Fruit fly (Drosophila melanogaster) whole organism, wandering third instar larva: ENCODE measurements around the gene CG13126.
A peak's percentile ranks its signal among the peaks of the same experiment; 100 is the strongest.

Experiments
- Abd-B ChIP-seq: fragments of >200 bp; optimal IDR thresholded peaks from 2 replicates; lab custom pipeline; 2017; ENCODE audit warnings: missing biosample characterization, missing genetic modification characterization
- CG32264 ChIP-seq: fragments of 200-800 bp; sonication (Bioruptor generic); optimal IDR thresholded peaks from 2 replicates; lab custom pipeline; 2016; ENCODE audit warnings: missing biosample characterization, missing genetic modification characterization
- CG9705 ChIP-seq: fragments of 200-800 bp; sonication (Bioruptor generic); optimal IDR thresholded peaks from 2 replicates; lab custom pipeline; 2018; ENCODE audit warnings: missing biosample characterization, mild to moderate bottlenecking, missing genetic modification characterization
- CrebA ChIP-seq: fragments of 200-800 bp; sonication (Bioruptor generic); optimal IDR thresholded peaks from 2 replicates; lab custom pipeline; 2016; ENCODE audit warnings: missing biosample characterization, mild to moderate bottlenecking, missing genetic modification characterization, borderline replicate concordance
- Dfd ChIP-seq: fragments of >200 bp; optimal IDR thresholded peaks from 2 replicates; lab custom pipeline; 2017; ENCODE audit warnings: missing biosample characterization, missing genetic modification characterization
- Dif ChIP-seq: fragments of 200-275, 200-300 bp; sonication (Bioruptor generic); optimal IDR thresholded peaks from 2 replicates; lab custom pipeline; 2018; ENCODE audit warnings: missing biosample characterization, missing genetic modification characterization; ENCODE audit not compliant: partially characterized antibody
- GATAd ChIP-seq: sonication (Bioruptor generic); optimal IDR thresholded peaks from 2 replicates; lab custom pipeline; 2016; ENCODE audit warnings: missing biosample characterization, missing genetic modification characterization
- HLH106 ChIP-seq: fragments of 200-800 bp; optimal IDR thresholded peaks from 3 replicates; lab custom pipeline; 2019; ENCODE audit warnings: missing biosample characterization, mild to moderate bottlenecking, missing genetic modification characterization, moderate library complexity
- Hnf4 ChIP-seq: fragments of 200-800 bp; sonication (Bioruptor generic); optimal IDR thresholded peaks from 2 replicates; lab custom pipeline; 2016; ENCODE audit warnings: missing biosample characterization, mild to moderate bottlenecking, missing genetic modification characterization
- Hr78 ChIP-seq: fragments of >200 bp; optimal IDR thresholded peaks from 2 replicates; lab custom pipeline; 2017; ENCODE audit warnings: missing biosample characterization, missing genetic modification characterization
- Hr83 ChIP-seq: fragments of 200-300 bp; sonication (Bioruptor generic); optimal IDR thresholded peaks from 2 replicates; lab custom pipeline; 2016; ENCODE audit warnings: missing biosample characterization, mild to moderate bottlenecking, missing genetic modification characterization, moderate library complexity; ENCODE audit not compliant: poor library complexity, severe bottlenecking
- Jra ChIP-seq: sonication (Bioruptor generic); optimal IDR thresholded peaks from 2 replicates; lab custom pipeline; 2016; ENCODE audit warnings: missing biosample characterization, missing genetic modification characterization
- Mio ChIP-seq: sonication (Bioruptor generic); optimal IDR thresholded peaks from 2 replicates; lab custom pipeline; 2016; ENCODE audit warnings: missing biosample characterization, missing genetic modification characterization
- Myc ChIP-seq: fragments of >200 bp; optimal IDR thresholded peaks from 2 replicates; lab custom pipeline; 2017
- N ChIP-seq: fragments of >200 bp; optimal IDR thresholded peaks from 2 replicates; lab custom pipeline; 2018; ENCODE audit warnings: missing biosample characterization, missing external identifiers, missing genetic modification characterization
- OdsH ChIP-seq: fragments of 200-800 bp; sonication (Bioruptor generic); optimal IDR thresholded peaks from 2 replicates; lab custom pipeline; 2016; ENCODE audit warnings: missing biosample characterization, mild to moderate bottlenecking, missing genetic modification characterization
- Rel ChIP-seq, 2 experiments: fragments of 200-800 bp; sonication (Bioruptor generic) in 1 of 2; optimal IDR thresholded peaks; 2 replicates in 1 of 2; 3 replicates in 1 of 2; lab custom pipeline; 2016 to 2019; ENCODE audit warnings: mild to moderate bottlenecking in 2 of 2, missing biosample characterization in 2 of 2, missing genetic modification characterization in 2 of 2, moderate library complexity in 1 of 2
- Sp1 ChIP-seq: fragments of 200-800 bp; sonication (Bioruptor generic); optimal IDR thresholded peaks from 3 replicates; lab custom pipeline; 2019; ENCODE audit warnings: missing biosample characterization, mild to moderate bottlenecking, missing genetic modification characterization, moderate library complexity
- Vsx2 ChIP-seq: fragments of 200-300, 225-300 bp; sonication (Bioruptor generic); optimal IDR thresholded peaks from 2 replicates; lab custom pipeline; 2018; ENCODE audit warnings: missing biosample characterization, missing genetic modification characterization; ENCODE audit not compliant: partially characterized antibody
- br ChIP-seq: fragments of 200-800 bp; sonication (Bioruptor generic); optimal IDR thresholded peaks from 2 replicates; lab custom pipeline; 2016; ENCODE audit warnings: missing biosample characterization, missing genetic modification characterization
- brk ChIP-seq: fragments of 200-800 bp; sonication (Bioruptor generic); optimal IDR thresholded peaks from 2 replicates; lab custom pipeline; 2016; ENCODE audit warnings: missing biosample characterization, mild to moderate bottlenecking, missing genetic modification characterization
- dl ChIP-seq, 2 experiments: fragments of 175-275, 200-275 bp in 1 of 2; fragments of 200-275 bp in 1 of 2; sonication (Bioruptor generic); optimal IDR thresholded peaks; lab custom pipeline; 2018; ENCODE audit warnings: mild to moderate bottlenecking in 2 of 2, missing biosample characterization in 2 of 2, missing genetic modification characterization in 2 of 2, moderate library complexity in 2 of 2; ENCODE audit not compliant: partially characterized antibody in 2 of 2, insufficient read depth in 1 of 2
- dmrt93B ChIP-seq: fragments of 200-800 bp; sonication (Bioruptor generic); optimal IDR thresholded peaks from 2 replicates; lab custom pipeline; 2018; ENCODE audit warnings: missing biosample characterization, mild to moderate bottlenecking, missing genetic modification characterization
- dsf ChIP-seq: sonication (Bioruptor generic); optimal IDR thresholded peaks from 2 replicates; lab custom pipeline; 2016; ENCODE audit warnings: missing biosample characterization, missing genetic modification characterization, borderline replicate concordance
- ey ChIP-seq: fragments of 200-800 bp; sonication (Bioruptor generic); optimal IDR thresholded peaks from 2 replicates; lab custom pipeline; 2016; ENCODE audit warnings: missing biosample characterization, missing genetic modification characterization
- foxo ChIP-seq, 2 experiments: fragments of 200-800 bp; sonication (Bioruptor generic); optimal IDR thresholded peaks; 2 replicates in 1 of 2; 3 replicates in 1 of 2; lab custom pipeline; 2016 to 2017; ENCODE audit warnings: missing biosample characterization in 2 of 2, missing genetic modification characterization in 2 of 2
- fru ChIP-seq: fragments of 200-800 bp; sonication (Bioruptor generic); optimal IDR thresholded peaks from 3 replicates; lab custom pipeline; 2016; ENCODE audit warnings: missing biosample characterization, mild to moderate bottlenecking, missing genetic modification characterization
- h ChIP-seq: fragments of 200-800 bp; sonication (Bioruptor generic); optimal IDR thresholded peaks from 3 replicates; lab custom pipeline; 2016; ENCODE audit warnings: missing biosample characterization, mild to moderate bottlenecking, missing genetic modification characterization
- jim ChIP-seq: fragments of 175-275, 200-325 bp; sonication (Bioruptor generic); optimal IDR thresholded peaks from 2 replicates; lab custom pipeline; 2016; ENCODE audit warnings: missing biosample characterization, mild to moderate bottlenecking, missing genetic modification characterization
- lola ChIP-seq: fragments of >200 bp; optimal IDR thresholded peaks from 2 replicates; lab custom pipeline; 2017; ENCODE audit warnings: missing biosample characterization, missing genetic modification characterization
- pan ChIP-seq: fragments of >200 bp; optimal IDR thresholded peaks from 2 replicates; lab custom pipeline; 2017
- psq ChIP-seq: fragments of 200-800 bp; sonication (Bioruptor generic); optimal IDR thresholded peaks from 3 replicates; lab custom pipeline; 2017; ENCODE audit warnings: missing biosample characterization, mild to moderate bottlenecking, missing genetic modification characterization, moderate library complexity
- rgr ChIP-seq: fragments of 200-800 bp; sonication (Bioruptor generic); optimal IDR thresholded peaks from 3 replicates; lab custom pipeline; 2016; ENCODE audit warnings: missing biosample characterization, mild to moderate bottlenecking, missing genetic modification characterization
- sage ChIP-seq: fragments of 200-800 bp; sonication (Bioruptor generic); optimal IDR thresholded peaks from 2 replicates; lab custom pipeline; 2016; ENCODE audit warnings: missing biosample characterization, mild to moderate bottlenecking, missing genetic modification characterization
- sv ChIP-seq: fragments of 200-800 bp; sonication (Bioruptor generic); optimal IDR thresholded peaks from 3 replicates; lab custom pipeline; 2016; ENCODE audit warnings: missing biosample characterization, missing genetic modification characterization
- tai ChIP-seq: sonication (Bioruptor generic); optimal IDR thresholded peaks from 2 replicates; lab custom pipeline; 2016; ENCODE audit warnings: missing biosample characterization, missing genetic modification characterization
- usp ChIP-seq: fragments of >200 bp; optimal IDR thresholded peaks from 2 replicates; lab custom pipeline; 2017; ENCODE audit warnings: missing biosample characterization, missing genetic modification characterization
- woc ChIP-seq: sonication (Bioruptor generic); optimal IDR thresholded peaks from 2 replicates; lab custom pipeline; 2016; ENCODE audit warnings: missing biosample characterization, mild to moderate bottlenecking, missing genetic modification characterization

The CG13126 gene

DNA sequence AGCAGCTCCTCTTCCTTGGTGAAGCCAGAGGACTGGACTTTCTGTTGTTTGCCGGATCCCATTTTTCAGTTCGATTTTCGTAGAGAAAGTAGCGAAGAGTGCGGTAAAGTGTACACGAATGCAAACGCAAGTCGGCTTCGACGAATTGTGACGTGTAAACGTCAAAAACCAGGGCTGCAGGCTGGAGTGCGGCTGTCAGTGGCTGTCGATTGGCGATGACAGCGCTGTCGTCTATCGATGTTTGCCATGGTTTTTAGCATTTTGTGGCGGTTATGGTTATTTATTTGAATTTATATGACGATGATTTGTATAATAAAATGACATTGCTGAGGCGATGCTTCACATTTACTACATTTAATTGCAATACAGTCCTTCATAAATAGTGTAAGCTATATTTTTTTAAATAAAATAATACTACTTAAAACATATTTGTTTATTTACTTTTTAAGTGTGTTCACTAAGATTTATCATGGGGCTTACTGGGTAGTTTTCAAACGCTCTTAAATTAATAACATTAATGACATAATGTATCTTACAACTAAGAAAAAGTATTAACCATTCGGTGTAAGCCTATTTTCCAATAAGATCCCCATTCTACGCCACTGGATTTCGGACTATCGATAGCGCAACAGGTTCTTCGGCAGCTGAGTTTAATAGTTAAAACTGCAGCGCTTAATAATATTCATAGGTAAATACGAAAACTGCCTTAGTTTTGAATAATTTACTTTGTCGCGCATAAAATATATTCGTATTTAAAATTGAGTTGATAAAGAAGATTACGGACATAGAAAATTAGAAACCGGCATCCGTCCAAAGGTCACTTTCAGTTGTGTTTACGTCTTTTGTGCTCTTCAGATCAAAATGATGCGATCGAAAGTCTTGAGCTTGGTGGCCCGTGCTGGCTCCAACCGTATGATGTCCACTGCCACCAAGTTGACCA, 35.7 kb downstream of the CG13126 start, which contains the start of the genes CG5885 and CG4598 (continued):
- peak; percentile 70 for TF ChIP-seq Jra (GFP tag; lab: Kevin White, UChicago)
- peak; percentile 70 for TF ChIP-seq h
- TF ChIP-seq pan (lab: Kevin White, UChicago) = no peak
- TF ChIP-seq Abd-B (GFP tag; lab: Kevin White, UChicago) = no peak

DNA sequence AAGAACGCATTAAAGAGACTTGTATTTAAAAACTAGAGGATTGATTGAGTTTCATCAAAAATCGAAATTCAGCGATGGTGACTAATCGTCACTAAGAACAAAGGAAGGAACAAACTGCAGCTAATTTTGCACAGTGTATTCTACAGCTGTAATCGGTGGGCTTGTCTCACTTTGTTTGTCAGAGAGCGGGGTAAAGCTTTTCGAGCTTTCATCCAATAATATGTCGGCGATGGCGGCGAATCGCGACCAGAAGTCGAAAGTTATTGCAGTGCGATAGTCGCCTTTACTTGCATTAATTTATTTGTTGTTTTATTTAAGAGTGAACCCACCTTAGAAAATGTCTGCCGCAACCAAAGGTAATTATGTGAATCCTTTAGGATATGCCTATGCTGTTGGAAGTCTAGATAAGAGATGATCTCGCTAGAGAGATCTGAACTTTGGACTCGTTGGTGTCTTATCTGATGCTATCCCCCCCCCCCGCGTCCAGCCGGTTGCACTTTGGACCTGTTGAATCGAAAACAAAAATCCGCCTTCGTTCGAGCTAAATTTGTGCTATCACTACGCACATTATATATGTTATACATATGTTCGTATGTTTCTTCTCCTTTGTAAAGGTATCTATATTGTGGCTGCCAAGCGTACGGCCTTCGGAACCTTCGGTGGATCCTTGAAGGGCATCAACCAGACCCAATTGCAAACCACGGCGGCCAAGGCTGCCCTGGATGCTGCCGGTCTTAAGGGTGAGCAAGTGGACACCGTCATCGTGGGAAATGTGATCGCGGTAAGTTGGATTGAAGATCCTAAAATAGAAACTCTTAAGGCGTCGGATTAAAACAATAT, 38.8 kb downstream of the CG13126 start, which contains the start of gene yip2:
yip2 (plus strand) TSS at position 243 of the 840 bp plus-strand sequence.
- no peak for TF ChIP-seq Dif
- TF ChIP-seq N = no peak
- TF ChIP-seq br (GFP tag; lab: Kevin White, UChicago) = peak; percentile 65
- TF ChIP-seq Hnf4 = peak; percentile 100
- peak; percentile 22 for TF ChIP-seq Hr83
- TF ChIP-seq OdsH (GFP tag; lab: Kevin White, UChicago) = peak; percentile 35
- TF ChIP-seq Dfd = no peak
- no peak for TF ChIP-seq brk
- TF ChIP-seq jim (GFP tag; lab: Kevin White, UChicago) = no peak
- TF ChIP-seq Vsx2 (GFP tag; lab: Kevin White, UChicago) = no peak
- no peak for TF ChIP-seq dmrt93B (GFP tag; lab: Kevin White, UChicago)
- no peak for TF ChIP-seq tai
- no peak for TF ChIP-seq Abd-B (GFP tag; lab: Kevin White, UChicago)
- peak; percentile 61 for TF ChIP-seq woc
- peak; percentile 85 for TF ChIP-seq Jra (GFP tag; lab: Kevin White, UChicago)
- TF ChIP-seq GATAd (GFP tag; lab: Kevin White, UChicago) = no peak
- peak; percentile 26 for TF ChIP-seq sv (GFP tag; lab: Kevin White, UChicago)
- TF ChIP-seq CrebA (GFP tag; lab: Kevin White, UChicago) = no peak
- TF ChIP-seq ey (GFP tag; lab: Kevin White, UChicago) = peak; percentile 42
- TF ChIP-seq h = peak; percentile 61
- TF ChIP-seq lola (GFP tag; lab: Kevin White, UChicago) = no peak
- TF ChIP-seq HLH106 = peak; percentile 35
- peak; percentile 43 for TF ChIP-seq psq (GFP tag; lab: Kevin White, UChicago)
- peak; percentile 86 for TF ChIP-seq Rel (GFP tag; optimal IDR thresholded peaks at IDR 0.05; lab: Kevin White, UChicago)
- peak; percentile 71 for TF ChIP-seq Rel (tag; optimal IDR thresholded peaks at IDR 0.05; lab: Kevin White, UChicago)
- TF ChIP-seq sage (GFP tag; lab: Kevin White, UChicago) = peak; percentile 58
- no peak for TF ChIP-seq Mio (GFP tag; lab: Kevin White, UChicago)
- peak; percentile 17 to 59 for TF ChIP-seq foxo (GFP tag; optimal IDR thresholded peaks at IDR 0.05; lab: Kevin White, UChicago)
- TF ChIP-seq CG32264 (GFP tag; lab: Kevin White, UChicago) = no peak
- TF ChIP-seq dsf (GFP tag; lab: Kevin White, UChicago) = peak; percentile 19
- peak; percentile 61 for TF ChIP-seq rgr (GFP tag; lab: Kevin White, UChicago)
- no peak for TF ChIP-seq usp (GFP tag; lab: Kevin White, UChicago)
- no peak for TF ChIP-seq Hr78 (GFP tag; lab: Kevin White, UChicago)
- no peak for TF ChIP-seq Myc (lab: Kevin White, UChicago)
- TF ChIP-seq pan (lab: Kevin White, UChicago) = no peak
- TF ChIP-seq dl (GFP tag; optimal IDR thresholded peaks at IDR 0.05; lab: Kevin White, UChicago; ENCODE audit: insufficient read depth in 1 of 2, partially characterized antibody in 2 of 2) = no peak
- TF ChIP-seq fru (GFP tag; lab: Kevin White, UChicago) = peak; percentile 64
- peak; percentile 82 for TF ChIP-seq Sp1 (GFP tag; lab: Kevin White, UChicago)
- TF ChIP-seq CG9705 (GFP tag; lab: Kevin White, UChicago) = peak; percentile 48
